Fruit fly (Drosophila melanogaster) whole organism, adult: ENCODE measurements around the gene hec.
A peak's percentile ranks its signal among the peaks of the same experiment; 100 is the strongest.

Source experiments
- CG12768 ChIP-seq: fragments of 200-800 bp; sonication (Bioruptor generic); optimal IDR thresholded peaks from 2 replicates; lab custom pipeline; 2017; ENCODE audit warnings: missing biosample characterization, missing genetic modification characterization, mild to moderate bottlenecking, moderate library complexity, missing genetic modification reagents
- CG14711 ChIP-seq: fragments of 200-800 bp; sonication (Bioruptor generic); optimal IDR thresholded peaks from 2 replicates; lab custom pipeline; 2018; ENCODE audit warnings: missing biosample characterization, mild to moderate bottlenecking, missing genetic modification characterization, moderate library complexity
- CG33017 ChIP-seq: fragments of 200-800 bp; sonication (Bioruptor generic); optimal IDR thresholded peaks from 2 replicates; lab custom pipeline; 2018; ENCODE audit warnings: missing biosample characterization, mild to moderate bottlenecking, missing genetic modification characterization, moderate library complexity
- Clk ChIP-seq: fragments of 200-800 bp; sonication (Bioruptor generic); optimal IDR thresholded peaks from 2 replicates; lab custom pipeline; 2017; ENCODE audit warnings: missing biosample characterization, missing genetic modification characterization
- kay ChIP-seq: fragments of 200-800 bp; sonication (Bioruptor generic); peaks from one replicate; lab custom pipeline; 2016; ENCODE audit warnings: missing biosample characterization, missing genetic modification characterization, borderline replicate concordance
- ovo ChIP-seq: fragments of 200-800 bp; sonication (Bioruptor generic); optimal IDR thresholded peaks from 2 replicates; lab custom pipeline; 2016; ENCODE audit warnings: missing biosample characterization, missing genetic modification characterization
- tj ChIP-seq: fragments of 200-800 bp; sonication (Bioruptor generic); optimal IDR thresholded peaks from 3 replicates; lab custom pipeline; 2017; ENCODE audit warnings: missing biosample characterization, mild to moderate bottlenecking, missing genetic modification characterization, moderate library complexity
- toe ChIP-seq: fragments of 200-800 bp; sonication (Bioruptor generic); optimal IDR thresholded peaks from 2 replicates; lab custom pipeline; 2016; ENCODE audit warnings: missing biosample characterization, missing genetic modification characterization

DNA sequence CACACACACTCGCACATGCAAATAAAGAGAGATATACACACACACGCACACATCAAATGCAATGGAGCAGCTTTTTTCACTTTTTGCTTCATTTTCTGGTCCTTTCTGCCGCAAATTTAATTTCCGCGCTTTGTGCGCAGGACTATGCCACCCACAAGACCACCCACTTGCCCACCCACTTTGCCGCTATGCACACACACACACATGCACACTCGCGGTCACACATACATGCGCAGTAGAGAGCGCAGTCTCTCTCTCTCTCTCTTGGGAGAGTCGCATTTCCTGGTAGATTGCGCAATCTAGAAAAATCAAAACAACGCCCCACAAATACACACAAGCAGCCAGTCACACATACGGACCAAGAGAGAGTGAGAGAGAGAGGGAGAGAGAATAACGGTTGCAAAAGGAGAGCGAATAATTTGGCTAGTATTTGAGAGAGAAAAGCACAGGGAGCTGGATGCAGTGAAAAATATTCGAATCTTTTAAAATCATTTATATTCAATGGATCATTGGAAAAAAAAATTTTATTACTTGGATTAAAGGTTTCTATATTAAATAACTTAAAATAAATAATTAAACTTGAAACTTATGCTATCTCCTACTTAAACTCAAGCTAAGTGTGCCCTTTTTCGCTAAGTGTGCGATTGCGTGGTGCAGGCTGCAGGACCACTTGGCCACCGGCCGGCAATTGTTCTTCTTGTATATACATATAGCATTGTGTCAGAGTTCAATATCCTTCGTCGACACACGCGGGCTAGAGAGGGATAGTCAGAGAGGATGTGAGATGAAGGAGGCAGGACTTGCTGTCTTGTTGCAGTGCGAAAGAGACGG, 31.6 kb downstream of the hec start:
- TF ChIP-seq tj (GFP tag; lab: Kevin White, UChicago) = no peak
- TF ChIP-seq kay (GFP tag; lab: Kevin White, UChicago) = no peak
- TF ChIP-seq CG14711 (tag; lab: Kevin White, UChicago) = no peak
- no peak for TF ChIP-seq ovo (GFP tag; lab: Kevin White, UChicago)
- TF ChIP-seq Clk (GFP tag; lab: Kevin White, UChicago) = no peak
- TF ChIP-seq CG33017 = no peak
- peak; percentile 8 for TF ChIP-seq CG12768 (GFP tag; lab: Kevin White, UChicago)
- TF ChIP-seq toe (GFP tag; lab: Kevin White, UChicago) = no peak
